Fruit fly (Drosophila melanogaster): ENCODE data around the gene Fim.
A peak's percentile ranks its signal among the peaks of the same experiment; 100 is the strongest.

Gene Fim

dm6 chrX:17300609-17301208, 1.0 kb downstream of the Fim start (continued):
- TF ChIP-seq fkh (GFP tag; optimal IDR thresholded peaks at IDR 0.05) = peak; percentile 48
- peak; percentile 76 for TF ChIP-seq fd59A (GFP tag; optimal IDR thresholded peaks at IDR 0.05)
- no peak for TF ChIP-seq Hr38 (GFP tag; optimal IDR thresholded peaks at IDR 0.05)
- TF ChIP-seq vri (GFP tag; optimal IDR thresholded peaks at IDR 0.05) = peak; percentile 40
- TF ChIP-seq pdm3 (GFP tag; optimal IDR thresholded peaks at IDR 0.05) = peak; percentile 69
- peak; percentile 85 for TF ChIP-seq CG32006 (GFP tag; optimal IDR thresholded peaks at IDR 0.05)
- peak; percentile 92 for TF ChIP-seq CG6808 (GFP tag; optimal IDR thresholded peaks at IDR 0.05)
- TF ChIP-seq Smox (GFP tag; optimal IDR thresholded peaks at IDR 0.05) = peak; percentile 68
- peak; percentile 77 for TF ChIP-seq CG6792 (GFP tag; optimal IDR thresholded peaks at IDR 0.05)
- peak; percentile 89 for TF ChIP-seq svp (GFP tag)
- TF ChIP-seq CG16779 (tag; optimal IDR thresholded peaks at IDR 0.05) = peak; percentile 58
- peak; percentile 70 for TF ChIP-seq CG8319 (GFP tag; optimal IDR thresholded peaks at IDR 0.05)
- peak; percentile 78 for TF ChIP-seq salr (GFP tag; optimal IDR thresholded peaks at IDR 0.05)
- peak; percentile 42 for TF ChIP-seq CG4318 (GFP tag; optimal IDR thresholded peaks at IDR 0.05)
- peak; percentile 61 for TF ChIP-seq CG6276 (GFP tag; optimal IDR thresholded peaks at IDR 0.05)
- TF ChIP-seq Sox15 (GFP tag; optimal IDR thresholded peaks at IDR 0.05) = peak; percentile 78
- TF ChIP-seq CG15336 (GFP tag; IDR thresholded peaks at IDR 0.05) = peak; percentile 45; the same call in 1 of the 2 replicates
- TF ChIP-seq CG8632 (GFP tag; optimal IDR thresholded peaks at IDR 0.05) = peak; percentile 49
- peak; percentile 57 for TF ChIP-seq dac (GFP tag; optimal IDR thresholded peaks at IDR 0.05)
- TF ChIP-seq CG7368 (GFP tag; optimal IDR thresholded peaks at IDR 0.05) = peak; percentile 84
- TF ChIP-seq eg (GFP tag; IDR thresholded peaks at IDR 0.05) = 0 out of 3 replicates have a peak, but pooled peaks have one; percentile 19
- peak; percentile 70 for TF ChIP-seq CG10631 (GFP tag; optimal IDR thresholded peaks at IDR 0.05)
- TF ChIP-seq Lpt (GFP tag; optimal IDR thresholded peaks at IDR 0.05) = peak; percentile 26
- peak; percentile 76 for TF ChIP-seq CG6854 (GFP tag; optimal IDR thresholded peaks at IDR 0.05)
- TF ChIP-seq CG3032 (tag; optimal IDR thresholded peaks at IDR 0.05) = peak; percentile 93
- peak; percentile 63 for TF ChIP-seq Hr4 (GFP tag; optimal IDR thresholded peaks at IDR 0.05)
- peak; percentile 83 for TF ChIP-seq cyc (GFP tag; optimal IDR thresholded peaks at IDR 0.05)
- TF ChIP-seq Ets21C (GFP tag; optimal IDR thresholded peaks at IDR 0.05) = peak; percentile 60
- peak; percentile 62 for TF ChIP-seq Sox14 (GFP tag; optimal IDR thresholded peaks at IDR 0.05)
- TF ChIP-seq CG34406 (GFP tag; optimal IDR thresholded peaks at IDR 0.05) = peak; percentile 66
- peak; percentile 84 for TF ChIP-seq CG3919 (GFP tag; optimal IDR thresholded peaks at IDR 0.05)
- TF ChIP-seq topi (GFP tag; optimal IDR thresholded peaks at IDR 0.05) = peak; percentile 88
- peak; percentile 77 for TF ChIP-seq net (GFP tag; optimal IDR thresholded peaks at IDR 0.05)
- TF ChIP-seq Eip75B (GFP tag; optimal IDR thresholded peaks at IDR 0.05) = peak; percentile 87
- peak; percentile 78 for TF ChIP-seq lz (GFP tag; optimal IDR thresholded peaks at IDR 0.05)
- TF ChIP-seq CG31627 (GFP tag; optimal IDR thresholded peaks at IDR 0.05) = peak; percentile 56
- TF ChIP-seq fd85E (GFP tag; optimal IDR thresholded peaks at IDR 0.05) = peak; percentile 52

dm6 chrX:17298900-17299836, 2.6 kb downstream of the Fim start:
- TF ChIP-seq Sox102F (GFP tag; optimal IDR thresholded peaks at IDR 0.05) = peak; percentile 82
- peak; percentile 84 for TF ChIP-seq Sox14 (GFP tag; optimal IDR thresholded peaks at IDR 0.05)
- TF ChIP-seq Sox15 (GFP tag; optimal IDR thresholded peaks at IDR 0.05) = peak; percentile 71
- TF ChIP-seq CG11762 (GFP tag; optimal IDR thresholded peaks at IDR 0.05; ENCODE audit: insufficient read depth) = peak; percentile 75
- peak; percentile 88 for TF ChIP-seq eg (GFP tag; IDR thresholded peaks at IDR 0.05)
- peak; percentile 83 for TF ChIP-seq topi (GFP tag; optimal IDR thresholded peaks at IDR 0.05)
- TF ChIP-seq CG3032 (tag; optimal IDR thresholded peaks at IDR 0.05) = peak; percentile 82
- TF ChIP-seq achi (GFP tag; optimal IDR thresholded peaks at IDR 0.05) = peak; percentile 86
- peak; percentile 90 for TF ChIP-seq CG6163 (GFP tag; IDR thresholded peaks at IDR 0.05)
- peak; percentile 54 for TF ChIP-seq CG9139 (GFP tag; optimal IDR thresholded peaks at IDR 0.05)
- TF ChIP-seq Eip93F (GFP tag; optimal IDR thresholded peaks at IDR 0.05) = no peak
- peak; percentile 79 for TF ChIP-seq Ets21C (GFP tag; optimal IDR thresholded peaks at IDR 0.05)
- TF ChIP-seq OdsH (GFP tag; optimal IDR thresholded peaks at IDR 0.05) = peak; percentile 87
- TF ChIP-seq CG8632 (GFP tag; optimal IDR thresholded peaks at IDR 0.05) = peak; percentile 71
- peak; percentile 75 for TF ChIP-seq Lpt (GFP tag; optimal IDR thresholded peaks at IDR 0.05)
- peak; percentile 38 for TF ChIP-seq CG6854 (GFP tag; optimal IDR thresholded peaks at IDR 0.05)
- peak; percentile 83 for TF ChIP-seq esn (GFP tag; optimal IDR thresholded peaks at IDR 0.05)
- peak; percentile 82 for TF ChIP-seq CG31627 (GFP tag; optimal IDR thresholded peaks at IDR 0.05)
- TF ChIP-seq dsx (GFP tag; optimal IDR thresholded peaks at IDR 0.05; ENCODE audit: poor library complexity, severe bottlenecking) = peak; percentile 76
- TF ChIP-seq Gug (GFP tag; IDR thresholded peaks at IDR 0.05) = peak; percentile 78
- peak; percentile 80 for TF ChIP-seq CG3919 (GFP tag; optimal IDR thresholded peaks at IDR 0.05)
- peak; percentile 84 for TF ChIP-seq CG6792 (GFP tag; optimal IDR thresholded peaks at IDR 0.05)

Measured in whole organism, prepupa.